Worm (Caenorhabditis elegans) whole organism, midembryonic: ENCODE results near the gene ZC239.20.

ENCODE experiments used
- T22C8.4 ChIP-seq: fragments of 200-800 bp; sonication (Bioruptor generic); IDR thresholded peaks from 2 replicates; pipeline ENCODE4 v1.3.6; 2022; ENCODE audit warnings: missing genetic modification characterization, missing compliant biosample characterization
- cog-1 ChIP-seq: sonication (generic microtip); optimal IDR thresholded peaks from 2 replicates; lab custom pipeline; 2016; ENCODE audit warnings: missing genetic modification characterization, missing compliant biosample characterization
- flt-1 ChIP-seq: fragments of 200-800 bp; sonication (Bioruptor generic); IDR thresholded peaks from 2 replicates; pipeline ENCODE4 v1.3.6; 2022; ENCODE audit warnings: missing genetic modification characterization, missing compliant biosample characterization
- klf-2 ChIP-seq: fragments of 200-800 bp; sonication (Bioruptor generic); conservative IDR thresholded peaks from 2 replicates; pipeline ENCODE4 v1.3.6; 2022; ENCODE audit warnings: missing genetic modification reagents, missing genetic modification characterization, missing compliant biosample characterization
- ref-1 ChIP-seq: fragments of 200-800 bp; sonication (Bioruptor generic); conservative IDR thresholded peaks from 2 replicates; pipeline ENCODE4 v1.3.6; 2022; ENCODE audit warnings: missing genetic modification reagents, missing genetic modification characterization, missing compliant biosample characterization
- tab-1 ChIP-seq: fragments of 200-800 bp; sonication (Bioruptor generic); IDR thresholded peaks from 2 replicates; pipeline ENCODE4 v1.3.6; 2022; ENCODE audit warnings: missing genetic modification characterization, missing compliant biosample characterization
- ztf-23 ChIP-seq: fragments of 200-800 bp; sonication (Bioruptor generic); IDR thresholded peaks from 2 replicates; pipeline ENCODE4 v1.3.6; 2022; ENCODE audit warnings: missing genetic modification reagents, missing genetic modification characterization, missing compliant biosample characterization
- ztf-29 ChIP-seq: fragments of 200-800 bp; sonication (Bioruptor generic); IDR thresholded peaks from 2 replicates; pipeline ENCODE4 v1.3.6; 2022; ENCODE audit warnings: missing genetic modification reagents, missing genetic modification characterization, missing compliant biosample characterization

DNA sequence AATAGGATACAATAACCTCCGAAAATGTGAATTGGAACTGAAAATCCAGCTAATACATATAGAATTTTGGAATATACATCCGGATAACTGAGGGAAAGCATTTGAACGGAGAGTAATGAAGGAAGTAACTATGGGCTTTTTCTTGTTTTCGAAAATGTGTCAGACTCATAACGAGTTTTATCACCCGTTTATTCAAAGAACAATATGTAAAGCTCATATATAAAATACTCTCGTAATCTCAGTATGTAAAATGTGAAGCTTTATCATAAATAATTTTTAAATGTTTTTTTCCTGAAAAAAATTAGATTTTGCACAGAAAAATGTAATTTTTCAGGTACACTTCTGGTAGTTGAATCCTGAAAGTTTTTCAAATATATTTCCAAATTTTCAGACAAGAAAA lies 24.1 kb upstream of the ZC239.20 start, which contains the start of gene srh-297:
- no peak for TF ChIP-seq tab-1 (GFP tag; lab: Robert Waterston, UW)
- no peak for TF ChIP-seq ztf-29 (GFP tag; lab: Robert Waterston, UW)
- TF ChIP-seq flt-1, result no peak
- TF ChIP-seq T22C8.4 (GFP tag; lab: Robert Waterston, UW), result no peak
- no peak for TF ChIP-seq klf-2 (GFP tag; lab: Robert Waterston, UW)
- TF ChIP-seq ztf-23 (GFP tag; lab: Robert Waterston, UW), result no peak
- no peak for TF ChIP-seq cog-1 (tag; lab: Kevin White, UChicago)
- TF ChIP-seq ref-1 (GFP tag; lab: Robert Waterston, UW), result no peak
